Worm (Caenorhabditis elegans): ENCODE results near the gene srd-4.

The srd-4 gene

ce11 chrV:12208678-12209077 lies 23.9 kb downstream of the srd-4 start:
- no peak for TF ChIP-seq ztf-11 (tag; optimal IDR thresholded peaks at IDR 0.05)
- TF ChIP-seq lsy-12 (tag; optimal IDR thresholded peaks at IDR 0.05), result no peak
- no peak for TF ChIP-seq fos-1 (tag; optimal IDR thresholded peaks at IDR 0.05)
- TF ChIP-seq elt-2 (tag; optimal IDR thresholded peaks at IDR 0.05), result peak; percentile 44
- TF ChIP-seq nhr-25 (tag; optimal IDR thresholded peaks at IDR 0.05), result no peak
- no peak for TF ChIP-seq ceh-82 (tag; optimal IDR thresholded peaks at IDR 0.05)

- TF ChIP-seq egl-27 (tag; optimal IDR thresholded peaks at IDR 0.05) (no peak), ama-1 (optimal IDR thresholded peaks at IDR 0.05) (no peak), ZK546.5 (tag; optimal IDR thresholded peaks at IDR 0.05) (no peak), nhr-77 (tag; optimal IDR thresholded peaks at IDR 0.05) (no peak), nhr-25 (tag; optimal IDR thresholded peaks at IDR 0.05) (no peak), zag-1 (tag; optimal IDR thresholded peaks at IDR 0.05) (no peak), elt-2 (tag; optimal IDR thresholded peaks at IDR 0.05) (no peak), lin-15B (tag; optimal IDR thresholded peaks at IDR 0.05) (no peak), lsy-12 (tag; optimal IDR thresholded peaks at IDR 0.05) (no peak), ztf-11 (tag; optimal IDR thresholded peaks at IDR 0.05) (no peak), nhr-23 (tag; optimal IDR thresholded peaks at IDR 0.05) (no peak), skn-1 (tag; optimal IDR thresholded peaks at IDR 0.05) (no peak), ceh-82 (tag; optimal IDR thresholded peaks at IDR 0.05) (no peak), R02D3.7 (tag; optimal IDR thresholded peaks at IDR 0.05) (no peak), elt-1 (tag; optimal IDR thresholded peaks at IDR 0.05) (no peak)
Observed at ce11 chrV:12209951-12210350, 25.2 kb downstream of the srd-4 start.

ce11 chrV:12211090-12211489 lies 26.3 kb downstream of the srd-4 start:
- TF ChIP-seq nfya-1 (tag; optimal IDR thresholded peaks at IDR 0.05; ENCODE audit: insufficient read depth) (peak; percentile 11), hmg-11 (tag; optimal IDR thresholded peaks at IDR 0.05) (no peak), fkh-10 (GFP tag; optimal IDR thresholded peaks at IDR 0.05) (peak; percentile 30), R02D3.7 (tag; optimal IDR thresholded peaks at IDR 0.05) (no peak), zag-1 (tag; optimal IDR thresholded peaks at IDR 0.05) (no peak)

ce11 chrV:12213027-12213426 lies 28.3 kb downstream of the srd-4 start, which contains the start of gene vab-8:
TSS of gene vab-8 (plus strand) at chrV:12213327.
- TF ChIP-seq elt-2 (tag; optimal IDR thresholded peaks at IDR 0.05) (peak; percentile 19), aly-2 (tag; optimal IDR thresholded peaks at IDR 0.05) (no peak), sea-2 (GFP tag; optimal IDR thresholded peaks at IDR 0.05) (no peak)

- TF ChIP-seq lin-39 (tag; optimal IDR thresholded peaks at IDR 0.05), result peak; percentile 4
- no peak for TF ChIP-seq pqm-1 (tag; optimal IDR thresholded peaks at IDR 0.05)
Observed at ce11 chrV:12233425-12233824, 48.7 kb downstream of the srd-4 start.

- TF ChIP-seq nhr-237 (tag; optimal IDR thresholded peaks at IDR 0.05) (no peak), elt-1 (tag; optimal IDR thresholded peaks at IDR 0.05) (no peak), lin-15B (tag; optimal IDR thresholded peaks at IDR 0.05) (no peak), hmg-11 (tag; optimal IDR thresholded peaks at IDR 0.05) (no peak), nfya-1 (tag; optimal IDR thresholded peaks at IDR 0.05; ENCODE audit: insufficient read depth) (no peak), nhr-76 (tag; optimal IDR thresholded peaks at IDR 0.05) (no peak), egl-27 (tag; optimal IDR thresholded peaks at IDR 0.05) (no peak), nhr-43 (tag; optimal IDR thresholded peaks at IDR 0.05; ENCODE audit: poor library complexity, severe bottlenecking) (no peak), elt-3 (tag; optimal IDR thresholded peaks at IDR 0.05) (no peak), aly-2 (tag; optimal IDR thresholded peaks at IDR 0.05) (no peak), fos-1 (tag; optimal IDR thresholded peaks at IDR 0.05) (no peak), unc-39 (tag; optimal IDR thresholded peaks at IDR 0.05) (no peak)
Observed at ce11 chrV:12234293-12235004, 49.7 kb downstream of the srd-4 start, which contains the start of gene myo-3. TSS of gene myo-3 (minus strand) at chrV:12234343.

ce11 chrV:12235502-12235901 lies 50.8 kb downstream of the srd-4 start:
- peak; percentile 29 for TF ChIP-seq egl-5 (tag; optimal IDR thresholded peaks at IDR 0.05)
- TF ChIP-seq nfya-1 (tag; optimal IDR thresholded peaks at IDR 0.05; ENCODE audit: insufficient read depth), result peak; percentile 45
- no peak for TF ChIP-seq R02D3.7 (tag; optimal IDR thresholded peaks at IDR 0.05)
- peak; percentile 9 for TF ChIP-seq lin-39 (tag; optimal IDR thresholded peaks at IDR 0.05)

Measured in whole organism, L3 larva.